Fruit fly (Drosophila melanogaster) whole organism, adult: ENCODE results near the gene CG6696.

Experiments used
- CG12768 ChIP-seq: fragments of 200-800 bp; sonication (Bioruptor generic); optimal IDR thresholded peaks from 2 replicates; lab custom pipeline; 2017; ENCODE audit warnings: missing biosample characterization, missing genetic modification characterization, mild to moderate bottlenecking, moderate library complexity, missing genetic modification reagents
- CG5204 ChIP-seq: fragments of 200-800 bp; sonication (Bioruptor generic); optimal IDR thresholded peaks from 2 replicates; lab custom pipeline; 2016; ENCODE audit warnings: missing biosample characterization, missing genetic modification characterization
- Clk ChIP-seq: fragments of 200-800 bp; sonication (Bioruptor generic); optimal IDR thresholded peaks from 2 replicates; lab custom pipeline; 2017; ENCODE audit warnings: missing biosample characterization, missing genetic modification characterization
- Hr96 ChIP-seq: fragments of 200-800 bp; sonication (Bioruptor generic); optimal IDR thresholded peaks from 2 replicates; lab custom pipeline; 2016; ENCODE audit warnings: missing biosample characterization, missing genetic modification characterization
- cic ChIP-seq: fragments of 200-800 bp; sonication (Bioruptor generic); optimal IDR thresholded peaks from 2 replicates; lab custom pipeline; 2017; ENCODE audit warnings: missing biosample characterization, mild to moderate bottlenecking, missing genetic modification characterization, moderate library complexity
- cnc ChIP-seq, 2 experiments: fragments of >200 bp; optimal IDR thresholded peaks; 2 replicates each; lab custom pipeline; 2017
- pad ChIP-seq: fragments of 200-800 bp; sonication (Bioruptor generic); optimal IDR thresholded peaks from 3 replicates; lab custom pipeline; 2017; ENCODE audit warnings: missing biosample characterization, missing genetic modification characterization, mild to moderate bottlenecking, moderate library complexity, missing genetic modification reagents
- tj ChIP-seq: fragments of 200-800 bp; sonication (Bioruptor generic); optimal IDR thresholded peaks from 3 replicates; lab custom pipeline; 2017; ENCODE audit warnings: missing biosample characterization, mild to moderate bottlenecking, missing genetic modification characterization, moderate library complexity

DNA sequence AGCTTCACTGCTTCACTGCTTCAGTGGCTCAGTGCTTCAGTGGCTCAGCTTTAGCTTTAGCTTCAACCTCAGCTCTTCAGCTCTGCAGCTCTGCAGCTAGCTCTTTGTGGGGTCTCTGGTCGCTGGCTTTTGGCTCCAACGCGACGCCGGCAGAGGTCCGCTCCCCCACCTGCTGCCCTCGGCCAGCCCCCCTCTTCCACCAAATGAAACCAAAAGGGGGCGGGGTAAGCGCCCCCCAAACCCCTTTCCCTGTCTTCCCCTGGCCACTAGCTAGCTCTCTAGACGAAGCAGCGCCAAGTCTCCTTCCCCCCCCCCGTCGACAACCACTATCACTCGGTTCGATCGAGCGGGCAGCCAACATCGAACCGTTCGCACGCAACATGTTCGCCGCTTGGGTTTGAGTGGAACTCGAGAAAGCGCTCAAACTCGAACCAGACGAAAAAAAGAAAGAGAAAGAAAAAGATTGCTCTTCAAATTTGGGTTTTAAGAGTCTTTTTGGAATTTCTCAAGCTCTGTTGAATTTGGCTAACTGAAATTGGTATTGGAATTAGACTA is 31.1 kb upstream of the CG6696 start, which contains the start of gene Cyp18a1:
- TF ChIP-seq cnc (optimal IDR thresholded peaks at IDR 0.05; lab: Kevin White, UChicago) (no peak), pad (GFP tag; lab: Kevin White, UChicago) (no peak), CG5204 (no peak), CG12768 (no peak), tj (GFP tag; lab: Kevin White, UChicago) (peak; percentile 15), Clk (no peak), cic (GFP tag; lab: Kevin White, UChicago) (no peak), Hr96 (GFP tag; lab: Kevin White, UChicago) (no peak)
